Worm (Caenorhabditis elegans) whole organism, young adult: ENCODE measurements around the gene F16B12.4.

Experiments
- B0035.1 ChIP-seq: sonication (generic microtip); optimal IDR thresholded peaks from 2 replicates; lab custom pipeline; 2016; ENCODE audit warnings: missing genetic modification characterization, mild to moderate bottlenecking, missing compliant biosample characterization, missing genotype, missing genetic modification reagents
- D2030.7 ChIP-seq: fragments of 200-800 bp; sonication (Bioruptor generic); IDR thresholded peaks from 2 replicates; pipeline ENCODE4 v1.3.6; 2022; ENCODE audit warnings: missing genetic modification reagents, missing genetic modification characterization, missing compliant biosample characterization
- F10E7.11 ChIP-seq: sonication (generic microtip); optimal IDR thresholded peaks from 2 replicates; lab custom pipeline; 2017; ENCODE audit warnings: mild to moderate bottlenecking, missing genetic modification characterization, moderate library complexity, missing compliant biosample characterization
- F22D6.2 ChIP-seq: sonication (generic microtip); optimal IDR thresholded peaks from 2 replicates; lab custom pipeline; 2016; ENCODE audit warnings: mild to moderate bottlenecking, missing genetic modification characterization, missing compliant biosample characterization
- F33H1.4 ChIP-seq: fragments of 200-800 bp; sonication (Bioruptor generic); IDR thresholded peaks from 2 replicates; pipeline ENCODE4 v1.3.6; 2022; ENCODE audit warnings: missing genetic modification reagents, missing genetic modification characterization, missing compliant biosample characterization
- F37B4.10 ChIP-seq: fragments of 200-800 bp; sonication (Bioruptor generic); IDR thresholded peaks from 2 replicates; pipeline ENCODE4 v1.3.6; 2022; ENCODE audit warnings: missing genetic modification characterization, missing compliant biosample characterization
- F52B5.7 ChIP-seq: sonication (generic microtip); optimal IDR thresholded peaks from 2 replicates; lab custom pipeline; 2016; ENCODE audit warnings: mild to moderate bottlenecking, missing genetic modification characterization, missing compliant biosample characterization
- F55B11.4 ChIP-seq: sonication (generic microtip); optimal IDR thresholded peaks from 2 replicates; lab custom pipeline; 2016; ENCODE audit warnings: missing compliant biosample characterization, missing genetic modification characterization, borderline replicate concordance; ENCODE audit not compliant: insufficient read depth
- F57A8.1 ChIP-seq: fragments of 200-800 bp; sonication (Bioruptor generic); optimal IDR thresholded peaks from 2 replicates; lab custom pipeline; 2018; ENCODE audit warnings: mild to moderate bottlenecking, missing genetic modification characterization, moderate library complexity, missing compliant biosample characterization
- Y53G8AR.9 ChIP-seq: fragments of 200-800 bp; sonication (Bioruptor generic); conservative IDR thresholded peaks from 2 replicates; pipeline ENCODE4 v1.3.6; 2022; ENCODE audit warnings: missing genetic modification reagents, missing genetic modification characterization, missing compliant biosample characterization
- ZK185.1 ChIP-seq: sonication (generic microtip); optimal IDR thresholded peaks from 2 replicates; lab custom pipeline; 2016; ENCODE audit warnings: mild to moderate bottlenecking, missing genetic modification characterization, missing compliant biosample characterization; ENCODE audit not compliant: poor library complexity, severe bottlenecking
- akir-1 ChIP-seq: fragments of 200-800 bp; sonication (Bioruptor generic); optimal IDR thresholded peaks from 2 replicates; lab custom pipeline; 2018; ENCODE audit warnings: mild to moderate bottlenecking, missing genetic modification characterization, moderate library complexity, missing compliant biosample characterization
- ccch-3 ChIP-seq: fragments of 200-800 bp; sonication (Bioruptor generic); optimal IDR thresholded peaks from 2 replicates; lab custom pipeline; 2018; ENCODE audit warnings: mild to moderate bottlenecking, missing genetic modification characterization, missing compliant biosample characterization
- cebp-1 ChIP-seq, 2 experiments: fragments of 200-800 bp in 1 of 2; sonication (Bioruptor generic) in 1 of 2; sonication (generic microtip) in 1 of 2; IDR thresholded peaks in 1 of 2; optimal IDR thresholded peaks in 1 of 2; 2 replicates each; pipeline versions ENCODE4 v1.3.6 to Lab custom; 2017 to 2022; ENCODE audit warnings: missing compliant biosample characterization in 2 of 2, missing genetic modification characterization in 2 of 2, mild to moderate bottlenecking in 1 of 2, missing genetic modification reagents in 1 of 2, moderate library complexity in 1 of 2
- ceh-79 ChIP-seq: sonication (generic microtip); optimal IDR thresholded peaks from 2 replicates; lab custom pipeline; 2017; ENCODE audit warnings: mild to moderate bottlenecking, missing genetic modification characterization, missing compliant biosample characterization
- ceh-91 ChIP-seq: fragments of 200-800 bp; sonication (Bioruptor generic); IDR thresholded peaks from 2 replicates; pipeline ENCODE4 v1.3.6; 2022; ENCODE audit warnings: missing genetic modification reagents, missing genetic modification characterization, missing compliant biosample characterization
- die-1 ChIP-seq: sonication (generic microtip); optimal IDR thresholded peaks from 2 replicates; lab custom pipeline; 2016; ENCODE audit warnings: missing genotype, mild to moderate bottlenecking, missing genetic modification characterization, missing compliant biosample characterization
- efl-1 ChIP-seq: fragments of 150-350 bp; optimal IDR thresholded peaks from 2 replicates; lab custom pipeline; 2014; ENCODE audit warnings: missing biosample characterization, missing genetic modification reagents, missing genetic modification characterization
- hmg-1.2 ChIP-seq: fragments of 200-800 bp; sonication (Bioruptor generic); IDR thresholded peaks from 2 replicates; pipeline ENCODE4 v1.3.6; 2022; ENCODE audit warnings: missing genetic modification reagents, missing genetic modification characterization, missing compliant biosample characterization
- hmg-20 ChIP-seq: fragments of 200-800 bp; sonication (Bioruptor generic); IDR thresholded peaks from 2 replicates; pipeline ENCODE4 v1.3.6; 2022; ENCODE audit warnings: missing genetic modification reagents, missing genetic modification characterization, missing compliant biosample characterization
- hsf-1 ChIP-seq: fragments of 200-800 bp; sonication (Bioruptor generic); IDR thresholded peaks from 2 replicates; pipeline ENCODE4 v1.3.6; 2022; ENCODE audit warnings: missing genetic modification reagents, missing genetic modification characterization, missing compliant biosample characterization
- let-607 ChIP-seq, 2 experiments: fragments of 200-800 bp in 1 of 2; sonication (Bioruptor generic) in 1 of 2; sonication (generic microtip) in 1 of 2; optimal IDR thresholded peaks; 2 replicates each; lab custom pipeline; 2016 to 2018; ENCODE audit warnings: mild to moderate bottlenecking in 2 of 2, missing compliant biosample characterization in 2 of 2, missing genetic modification characterization in 2 of 2, moderate library complexity in 2 of 2, missing genotype in 1 of 2
- lin-26 ChIP-seq: fragments of 200-800 bp; sonication (Bioruptor generic); IDR thresholded peaks from 2 replicates; pipeline ENCODE4 v1.3.6; 2022; ENCODE audit warnings: missing genetic modification reagents, missing genetic modification characterization, missing compliant biosample characterization
- lin-54 ChIP-seq: fragments of 200-800 bp; sonication (Bioruptor generic); optimal IDR thresholded peaks from 2 replicates; lab custom pipeline; 2018; ENCODE audit warnings: mild to moderate bottlenecking, missing genetic modification characterization, missing compliant biosample characterization
- lsy-27 ChIP-seq: sonication (generic microtip); optimal IDR thresholded peaks from 2 replicates; lab custom pipeline; 2017; ENCODE audit warnings: missing genetic modification characterization, mild to moderate bottlenecking, missing compliant biosample characterization, antibody characterized with exemption, missing genotype, borderline replicate concordance; ENCODE audit not compliant: insufficient read depth
- mcd-1 ChIP-seq: fragments of 200-800 bp; sonication (Bioruptor generic); IDR thresholded peaks from 2 replicates; pipeline ENCODE4 v1.3.6; 2022; ENCODE audit warnings: missing genetic modification reagents, missing genetic modification characterization, missing compliant biosample characterization
- nfya-2 ChIP-seq: fragments of 200-800 bp; sonication (Bioruptor generic); IDR thresholded peaks from 2 replicates; pipeline ENCODE4 v1.3.6; 2022; ENCODE audit warnings: missing genetic modification reagents, missing genetic modification characterization, missing compliant biosample characterization
- nfyb-1 ChIP-seq: fragments of 200-800 bp; sonication (Bioruptor generic); IDR thresholded peaks from 2 replicates; pipeline ENCODE4 v1.3.6; 2022; ENCODE audit warnings: missing genetic modification reagents, missing genetic modification characterization, missing compliant biosample characterization
- nhr-120 ChIP-seq: fragments of 200-800 bp; sonication (Bioruptor generic); IDR thresholded peaks from 2 replicates; pipeline ENCODE4 v1.3.6; 2022; ENCODE audit warnings: missing genetic modification characterization, missing compliant biosample characterization
- nhr-80 ChIP-seq: sonication (generic microtip); optimal IDR thresholded peaks from 2 replicates; lab custom pipeline; 2016; ENCODE audit warnings: missing genetic modification characterization, missing compliant biosample characterization
- nhr-90 ChIP-seq: sonication (generic microtip); optimal IDR thresholded peaks from 2 replicates; lab custom pipeline; 2016; ENCODE audit warnings: missing genotype, mild to moderate bottlenecking, missing genetic modification characterization, missing compliant biosample characterization
- pbrm-1 ChIP-seq: fragments of 200-800 bp; sonication (Bioruptor generic); IDR thresholded peaks from 2 replicates; pipeline ENCODE4 v1.3.6; 2022; ENCODE audit warnings: missing genetic modification reagents, missing genetic modification characterization, missing compliant biosample characterization
- repo-1 ChIP-seq: sonication (generic microtip); optimal IDR thresholded peaks from 2 replicates; lab custom pipeline; 2017; ENCODE audit warnings: mild to moderate bottlenecking, missing genetic modification characterization, missing compliant biosample characterization
- rpc-1 ChIP-seq, 2 experiments: fragments of 150-350 bp in 1 of 2; sonication (generic microtip) in 1 of 2; optimal IDR thresholded peaks; 2 replicates each; lab custom pipeline; 2014 to 2018; ENCODE audit warnings: missing biosample characterization in 1 of 2, missing genetic modification characterization in 1 of 2, missing genetic modification reagents in 1 of 2, missing genotype in 1 of 2
- sdz-38 ChIP-seq: sonication (generic microtip); optimal IDR thresholded peaks from 2 replicates; lab custom pipeline; 2016; ENCODE audit warnings: missing genotype, missing genetic modification characterization, missing compliant biosample characterization
- sea-2 ChIP-seq: fragments of 200-800 bp; sonication (Bioruptor generic); IDR thresholded peaks from 2 replicates; pipeline ENCODE4 v1.3.6; 2022; ENCODE audit warnings: missing genetic modification characterization, missing compliant biosample characterization
- sptf-2 ChIP-seq: fragments of 200-800 bp; sonication (Bioruptor generic); optimal IDR thresholded peaks from 2 replicates; lab custom pipeline; 2018; ENCODE audit warnings: mild to moderate bottlenecking, missing genetic modification characterization, missing compliant biosample characterization
- tbx-9 ChIP-seq: sonication (generic microtip); optimal IDR thresholded peaks from 2 replicates; lab custom pipeline; 2016; ENCODE audit warnings: borderline replicate concordance, missing genetic modification characterization, inconsistent platforms, missing compliant biosample characterization
- unc-130 ChIP-seq: sonication (generic microtip); optimal IDR thresholded peaks from 2 replicates; lab custom pipeline; 2016; ENCODE audit warnings: missing genetic modification reagents, missing genetic modification characterization, missing compliant biosample characterization
- xnd-1 ChIP-seq: sonication (generic microtip); optimal IDR thresholded peaks from 2 replicates; lab custom pipeline; 2016; ENCODE audit warnings: missing genotype, missing genetic modification reagents, missing genetic modification characterization, missing compliant biosample characterization
- zim-3 ChIP-seq: sonication (generic microtip); optimal IDR thresholded peaks from 2 replicates; lab custom pipeline; 2017; ENCODE audit warnings: mild to moderate bottlenecking, missing genetic modification characterization, moderate library complexity, missing compliant biosample characterization
- ztf-22 ChIP-seq: fragments of 200-800 bp; sonication (Bioruptor generic); optimal IDR thresholded peaks from 2 replicates; lab custom pipeline; 2018; ENCODE audit warnings: mild to moderate bottlenecking, missing genetic modification characterization, moderate library complexity, missing compliant biosample characterization
- ztf-6 ChIP-seq: fragments of 200-800 bp; sonication (Bioruptor generic); IDR thresholded peaks from 2 replicates; pipeline ENCODE4 v1.3.6; 2022; ENCODE audit warnings: missing genetic modification reagents, missing genetic modification characterization, missing compliant biosample characterization

Gene F16B12.4

ce11 chrX:14069528-14069927, 28.9 kb downstream of the F16B12.4 start:
- no peak for TF ChIP-seq F55B11.4 (tag; lab: Kevin White, UChicago)

- 0 out of 2 replicates have a peak, but pooled peaks have one; percentile 13 for TF ChIP-seq lin-26 (GFP tag; lab: Robert Waterston, UW)
- TF ChIP-seq ccch-3: no peak
- no peak for TF ChIP-seq ztf-22
- no peak for TF ChIP-seq F33H1.4 (GFP tag; lab: Robert Waterston, UW)
- TF ChIP-seq akir-1 (GFP tag; lab: Kevin White, UChicago): no peak
- no peak for TF ChIP-seq sea-2 (GFP tag; lab: Robert Waterston, UW)
- TF ChIP-seq efl-1: no peak
- TF ChIP-seq, all 124 proteins: peak for 1
Observed at ce11 chrX:14067641-14068040, 30.8 kb downstream of the F16B12.4 start, which contains the start of gene lgc-21. lgc-21 (minus strand) TSS chrX:14067984.

ce11 chrX:14063830-14064229, 34.6 kb downstream of the F16B12.4 start:
- peak; percentile 84 for TF ChIP-seq tbx-9
- peak; percentile 81 for TF ChIP-seq B0035.1 (tag; lab: Kevin White, UChicago)
- TF ChIP-seq ceh-79: peak; percentile 85
- peak; percentile 97 for TF ChIP-seq die-1 (tag; lab: Kevin White, UChicago)
- TF ChIP-seq F55B11.4 (tag; lab: Kevin White, UChicago): no peak
- peak; percentile 88 for TF ChIP-seq zim-3 (tag; lab: Kevin White, UChicago)
- TF ChIP-seq let-607 (tag; optimal IDR thresholded peaks at IDR 0.05; lab: Kevin White, UChicago): peak; percentile 70 to 83
- no peak for TF ChIP-seq ceh-91 (GFP tag; lab: Robert Waterston, UW)
- TF ChIP-seq lsy-27 (tag; lab: Kevin White, UChicago): no peak
- peak; percentile 82; the same call in 1 of the 2 replicates for TF ChIP-seq ztf-6
- TF ChIP-seq hmg-1.2: peak; percentile 91
- TF ChIP-seq F10E7.11 (tag; lab: Kevin White, UChicago): peak; percentile 75
- no peak for TF ChIP-seq xnd-1
- TF ChIP-seq nhr-120: no peak
- TF ChIP-seq Y53G8AR.9: peak; percentile 79
- peak; percentile 51 for TF ChIP-seq unc-130 (GFP tag; lab: Kevin White, UChicago)
- TF ChIP-seq cebp-1 (GFP tag; IDR thresholded peaks at IDR 0.05; lab: Robert Waterston, UW): peak; percentile 77
- peak; percentile 90 for TF ChIP-seq cebp-1 (tag; optimal IDR thresholded peaks at IDR 0.05; lab: Kevin White, UChicago)
- no peak; the same call in none of the 2 replicates for TF ChIP-seq mcd-1 (GFP tag; lab: Robert Waterston, UW)
- TF ChIP-seq hsf-1 (GFP tag; lab: Robert Waterston, UW): peak; percentile 46; the same call in 1 of the 2 replicates
- TF ChIP-seq sptf-2: peak; percentile 25
- TF ChIP-seq repo-1 (tag; lab: Kevin White, UChicago): peak; percentile 61
- peak; percentile 74 for TF ChIP-seq lin-54 (GFP tag; lab: Kevin White, UChicago)
- peak; percentile 93 for TF ChIP-seq nfyb-1 (GFP tag; lab: Robert Waterston, UW)
- peak; percentile 93 for TF ChIP-seq ZK185.1 (tag; lab: Kevin White, UChicago)
- no peak for TF ChIP-seq F33H1.4 (GFP tag; lab: Robert Waterston, UW)
- TF ChIP-seq nhr-80 (tag; lab: Kevin White, UChicago): peak; percentile 71
- peak; percentile 61 for TF ChIP-seq F22D6.2
- TF ChIP-seq F37B4.10 (GFP tag; lab: Robert Waterston, UW): peak; percentile 83; the same call in 1 of the 2 replicates
- TF ChIP-seq F57A8.1: peak; percentile 38
- TF ChIP-seq ccch-3: peak; percentile 65
- TF ChIP-seq sdz-38 (tag; lab: Kevin White, UChicago): no peak
- TF ChIP-seq pbrm-1 (GFP tag; lab: Robert Waterston, UW): peak; percentile 94
- peak; percentile 92 for TF ChIP-seq nhr-90 (tag; lab: Kevin White, UChicago)
- TF ChIP-seq lin-26 (GFP tag; lab: Robert Waterston, UW): peak; percentile 99
- TF ChIP-seq F52B5.7 (tag; lab: Kevin White, UChicago): peak; percentile 95
- TF ChIP-seq D2030.7 (GFP tag; lab: Robert Waterston, UW): peak; percentile 83
- TF ChIP-seq rpc-1 (optimal IDR thresholded peaks at IDR 0.05; lab: Kevin White, UChicago): peak; percentile 97
- peak; percentile 99 for TF ChIP-seq rpc-1 (tag; optimal IDR thresholded peaks at IDR 0.05; lab: Kevin White, UChicago)
- no peak for TF ChIP-seq nfya-2
- TF ChIP-seq hmg-20 (GFP tag; lab: Robert Waterston, UW): peak; percentile 80
